Fruit fly (Drosophila melanogaster): Measurements from ENCODE around the gene Lar.

The Lar gene

dm6 chr2L:19763773-19764580 lies 177.6 kb downstream of the Lar start, which contains the start of gene fbp (continued):
- peak; percentile 85 for TF ChIP-seq svp (GFP tag)
- peak; percentile 42 for TF ChIP-seq pdm3 (GFP tag; optimal IDR thresholded peaks at IDR 0.05)
- TF ChIP-seq CG10631 (GFP tag; optimal IDR thresholded peaks at IDR 0.05) = peak; percentile 84
- TF ChIP-seq Blimp-1 (GFP tag; optimal IDR thresholded peaks at IDR 0.05) = peak; percentile 82
- peak; percentile 73 for TF ChIP-seq CG3919 (GFP tag; optimal IDR thresholded peaks at IDR 0.05)
- TF ChIP-seq Gug (GFP tag; IDR thresholded peaks at IDR 0.05) = peak; percentile 46; the same call in 1 of the 2 replicates
- peak in 1 of 2 experiments; percentile 93 for TF ChIP-seq salr (GFP tag; optimal IDR thresholded peaks at IDR 0.05)
- TF ChIP-seq Ets21C (GFP tag; optimal IDR thresholded peaks at IDR 0.05) = no peak
- TF ChIP-seq CG4318 (GFP tag; optimal IDR thresholded peaks at IDR 0.05) = peak; percentile 79
- TF ChIP-seq CG6276 (GFP tag; optimal IDR thresholded peaks at IDR 0.05) = peak; percentile 84
- peak; percentile 50 for TF ChIP-seq CG10669 (GFP tag; optimal IDR thresholded peaks at IDR 0.05)
- peak; percentile 68 to 80 for TF ChIP-seq ss (GFP tag; optimal IDR thresholded peaks at IDR 0.05)
- TF ChIP-seq Eip93F (GFP tag; optimal IDR thresholded peaks at IDR 0.05) = peak; percentile 20
- peak; percentile 56 for TF ChIP-seq dac (GFP tag; optimal IDR thresholded peaks at IDR 0.05)
- TF ChIP-seq CG8319 (GFP tag; optimal IDR thresholded peaks at IDR 0.05) = peak; percentile 50
- TF ChIP-seq CG6808 (GFP tag; optimal IDR thresholded peaks at IDR 0.05) = peak; percentile 75
- peak; percentile 68 for TF ChIP-seq CG11902 (GFP tag; optimal IDR thresholded peaks at IDR 0.05)
- peak; percentile 49 for TF ChIP-seq Lpt (GFP tag; optimal IDR thresholded peaks at IDR 0.05)
- peak; percentile 77 for TF ChIP-seq acj6 (GFP tag; optimal IDR thresholded peaks at IDR 0.05)
- TF ChIP-seq Eip75B (GFP tag; optimal IDR thresholded peaks at IDR 0.05) = peak; percentile 12
- TF ChIP-seq Sox102F (GFP tag; optimal IDR thresholded peaks at IDR 0.05) = peak; percentile 38
- peak; percentile 65 for TF ChIP-seq Sox15 (GFP tag; optimal IDR thresholded peaks at IDR 0.05)
- peak; percentile 73 for TF ChIP-seq dsx (GFP tag; optimal IDR thresholded peaks at IDR 0.05; ENCODE audit: poor library complexity, severe bottlenecking)

dm6 chr2L:19764581-19765136 lies 178.2 kb downstream of the Lar start:
- TF ChIP-seq fd59A (GFP tag; optimal IDR thresholded peaks at IDR 0.05) = no peak
- TF ChIP-seq CG6276 (GFP tag; optimal IDR thresholded peaks at IDR 0.05) = peak; percentile 70
- TF ChIP-seq vri (GFP tag; optimal IDR thresholded peaks at IDR 0.05) = peak; percentile 23
- TF ChIP-seq Lpt (GFP tag; optimal IDR thresholded peaks at IDR 0.05) = no peak
- no peak for TF ChIP-seq Met (GFP tag; optimal IDR thresholded peaks at IDR 0.05)
- no peak for TF ChIP-seq CG31627 (GFP tag; optimal IDR thresholded peaks at IDR 0.05)
- TF ChIP-seq Eip78C (GFP tag) = peak; percentile 41
- TF ChIP-seq salr (GFP tag; optimal IDR thresholded peaks at IDR 0.05) = peak in 1 of 2 experiments; percentile 86
- TF ChIP-seq Ets96B (tag; optimal IDR thresholded peaks at IDR 0.05) = no peak
- TF ChIP-seq CG8632 (GFP tag; optimal IDR thresholded peaks at IDR 0.05) = peak; percentile 39
- no peak for TF ChIP-seq pdm3 (GFP tag; optimal IDR thresholded peaks at IDR 0.05)
- 0 out of 2 replicates have a peak, but pooled peaks have one; percentile 2 for TF ChIP-seq CG15336 (GFP tag; IDR thresholded peaks at IDR 0.05)

- TF ChIP-seq cyc (GFP tag; optimal IDR thresholded peaks at IDR 0.05) (no peak), CG11762 (GFP tag; optimal IDR thresholded peaks at IDR 0.05; ENCODE audit: insufficient read depth) (no peak), spab (GFP tag; optimal IDR thresholded peaks at IDR 0.05) (no peak), CG3919 (GFP tag; optimal IDR thresholded peaks at IDR 0.05) (no peak), vri (GFP tag; optimal IDR thresholded peaks at IDR 0.05) (no peak), fd85E (GFP tag; optimal IDR thresholded peaks at IDR 0.05) (no peak), Hr39 (GFP tag; optimal IDR thresholded peaks at IDR 0.05) (no peak), CG8632 (GFP tag; optimal IDR thresholded peaks at IDR 0.05) (no peak), CG6854 (GFP tag; optimal IDR thresholded peaks at IDR 0.05) (no peak), CG3032 (tag; optimal IDR thresholded peaks at IDR 0.05) (no peak)
Measured at dm6 chr2L:19765406-19765805, 179.0 kb downstream of the Lar start.
